Worm (Caenorhabditis elegans) whole organism, mixed stage, embryonic: ENCODE results near the gene cdkl-1.

Source experiments
- blmp-1 ChIP-seq: fragments of 150-350 bp; optimal IDR thresholded peaks from 2 replicates; lab custom pipeline; 2014; ENCODE audit warnings: missing biosample characterization, missing genetic modification characterization
- cnd-1 ChIP-seq: fragments of 200-800 bp; sonication (Bioruptor generic); optimal IDR thresholded peaks from 2 replicates; lab custom pipeline; 2018; ENCODE audit warnings: mild to moderate bottlenecking, missing genetic modification characterization, missing compliant biosample characterization
- mep-1 ChIP-seq: fragments of 150-350 bp; optimal IDR thresholded peaks from 2 replicates; lab custom pipeline; 2017; ENCODE audit warnings: missing biosample characterization, missing genetic modification reagents, missing genetic modification characterization, inconsistent platforms
- mls-2 ChIP-seq: sonication (generic microtip); optimal IDR thresholded peaks from 2 replicates; lab custom pipeline; 2016; ENCODE audit warnings: mild to moderate bottlenecking, missing genetic modification characterization, moderate library complexity, missing compliant biosample characterization
- snpc-4 ChIP-seq: fragments of 150-350 bp; optimal IDR thresholded peaks from 2 replicates; lab custom pipeline; 2014; ENCODE audit warnings: missing biosample characterization, missing genetic modification characterization
- unc-62 ChIP-seq: fragments of 150-350 bp; optimal IDR thresholded peaks from 2 replicates; lab custom pipeline; 2014; ENCODE audit warnings: missing biosample characterization, missing genetic modification reagents, missing genetic modification characterization
- zip-8 ChIP-seq: fragments of 150-350 bp; optimal IDR thresholded peaks from 2 replicates; lab custom pipeline; 2014; ENCODE audit warnings: missing biosample characterization, missing genetic modification characterization

ce11 chrV:11065513-11065912 lies 33.2 kb upstream of the cdkl-1 start, which contains the start of gene nlp-80:
- TF ChIP-seq unc-62 = no peak
- no peak for TF ChIP-seq mep-1 (tag; lab: Kevin White, UChicago)
- no peak for TF ChIP-seq zip-8 (tag; lab: Kevin White, UChicago)
- TF ChIP-seq mls-2 = no peak
- no peak for TF ChIP-seq snpc-4
- no peak for TF ChIP-seq blmp-1
- TF ChIP-seq cnd-1 (tag; lab: Kevin White, UChicago) = no peak
